Fruit fly (Drosophila melanogaster) whole organism, embryonic: ENCODE results near the gene Cht6.
A peak's percentile ranks its signal among the peaks of the same experiment; 100 is the strongest.

Experiments
- Antp ChIP-seq: fragments of 200-800 bp; sonication (Bioruptor generic); optimal IDR thresholded peaks from 3 replicates; lab custom pipeline; 2016; ENCODE audit warnings: missing biosample characterization, missing genetic modification characterization
- Bteb2 ChIP-seq: fragments of 200-800 bp; sonication (Bioruptor generic); optimal IDR thresholded peaks from 2 replicates; lab custom pipeline; 2016; ENCODE audit warnings: missing biosample characterization, missing genetic modification characterization
- CG10431 ChIP-seq: fragments of 200-800 bp; sonication (Bioruptor generic); optimal IDR thresholded peaks from 3 replicates; lab custom pipeline; 2018; ENCODE audit warnings: missing biosample characterization, mild to moderate bottlenecking, missing genetic modification characterization
- CG11560 ChIP-seq: fragments of 200-800 bp; sonication (Bioruptor generic); IDR thresholded peaks from 3 replicates; pipeline ENCODE4 v1.3.6; 2022; ENCODE audit warnings: missing biosample characterization, missing genetic modification characterization
- CG15269 ChIP-seq: fragments of 200-800 bp; sonication (Bioruptor generic); optimal IDR thresholded peaks from 2 replicates; lab custom pipeline; 2018; ENCODE audit warnings: missing biosample characterization, mild to moderate bottlenecking, missing genetic modification characterization, moderate library complexity
- CG16863 ChIP-seq: fragments of 200-800 bp; sonication (Bioruptor generic); optimal IDR thresholded peaks from 3 replicates; lab custom pipeline; 2016; ENCODE audit warnings: missing biosample characterization, missing genetic modification characterization
- CG17186 ChIP-seq: fragments of 200-800 bp; sonication (Bioruptor generic); optimal IDR thresholded peaks from 3 replicates; lab custom pipeline; 2017; ENCODE audit warnings: missing biosample characterization, missing genetic modification reagents, missing genetic modification characterization
- CG17328 ChIP-seq: fragments of 200-800 bp; sonication (Bioruptor generic); IDR thresholded peaks from 2 replicates; pipeline ENCODE4 v1.3.6; 2022; ENCODE audit warnings: missing biosample characterization, missing genetic modification characterization
- CG30020 ChIP-seq: fragments of 200-800 bp; optimal IDR thresholded peaks from 2 replicates; lab custom pipeline; 2019; ENCODE audit warnings: missing biosample characterization, mild to moderate bottlenecking, missing genetic modification characterization, moderate library complexity
- CG3065 ChIP-seq: fragments of 200-800 bp; sonication (Bioruptor generic); optimal IDR thresholded peaks from 2 replicates; lab custom pipeline; 2016; ENCODE audit warnings: missing biosample characterization, missing genetic modification characterization
- CG31441 ChIP-seq: fragments of 200-800 bp; sonication (Bioruptor generic); IDR thresholded peaks from 2 replicates; pipeline ENCODE4 v1.3.6; 2022; ENCODE audit warnings: missing biosample characterization, missing genetic modification characterization
- CG3995 ChIP-seq: fragments of 200-800 bp; sonication (Bioruptor generic); optimal IDR thresholded peaks from 3 replicates; lab custom pipeline; 2016; ENCODE audit warnings: missing biosample characterization, missing genetic modification characterization
- CG43689 ChIP-seq: fragments of 200-800 bp; sonication (Bioruptor generic); IDR thresholded peaks from 2 replicates; pipeline ENCODE4 v1.3.6; 2022; ENCODE audit warnings: missing biosample characterization, missing genetic modification characterization
- CG6654 ChIP-seq: fragments of 200-800 bp; sonication (Bioruptor generic); optimal IDR thresholded peaks from 2 replicates; lab custom pipeline; 2017; ENCODE audit warnings: missing biosample characterization, mild to moderate bottlenecking, missing genetic modification characterization
- CG6813 ChIP-seq: fragments of 200-800 bp; sonication (Bioruptor generic); optimal IDR thresholded peaks from 2 replicates; lab custom pipeline; 2017; ENCODE audit warnings: missing biosample characterization, missing genetic modification characterization, mild to moderate bottlenecking, moderate library complexity, missing genetic modification reagents
- CG6854 ChIP-seq: fragments of 200-800 bp; sonication (Bioruptor generic); optimal IDR thresholded peaks from 3 replicates; lab custom pipeline; 2017; ENCODE audit warnings: missing biosample characterization, mild to moderate bottlenecking, missing genetic modification characterization
- CG9609 ChIP-seq: fragments of 200-800 bp; sonication (Bioruptor generic); optimal IDR thresholded peaks from 3 replicates; lab custom pipeline; 2016; ENCODE audit warnings: missing biosample characterization, missing genetic modification characterization
- D19A ChIP-seq: fragments of 200-800 bp; optimal IDR thresholded peaks from 3 replicates; lab custom pipeline; 2019; ENCODE audit warnings: missing biosample characterization, mild to moderate bottlenecking, missing genetic modification characterization, moderate library complexity
- E2f2 ChIP-seq: fragments of 200-800 bp; sonication (Bioruptor generic); IDR thresholded peaks from 2 replicates; pipeline ENCODE4 v1.3.6; 2022; ENCODE audit warnings: missing biosample characterization, missing genetic modification characterization
- H2.0 ChIP-seq: fragments of 200-800 bp; sonication (Bioruptor generic); IDR thresholded peaks from 2 replicates; pipeline ENCODE4 v1.3.6; 2022; ENCODE audit warnings: missing biosample characterization, missing genetic modification characterization
- HLH54F ChIP-seq: fragments of 200-800 bp; sonication (Bioruptor generic); optimal IDR thresholded peaks from 3 replicates; lab custom pipeline; 2016; ENCODE audit warnings: missing biosample characterization, missing genetic modification characterization
- Hr39 ChIP-seq: fragments of >200 bp; optimal IDR thresholded peaks from 2 replicates; lab custom pipeline; 2017
- Mes4 ChIP-seq: fragments of 200-800 bp; sonication (Bioruptor generic); optimal IDR thresholded peaks from 2 replicates; lab custom pipeline; 2016; ENCODE audit warnings: missing biosample characterization, missing genetic modification characterization
- Sin3A ChIP-seq: fragments of >200 bp; optimal IDR thresholded peaks from 2 replicates; lab custom pipeline; 2018
- Spps ChIP-seq: fragments of 200-800 bp; sonication (Bioruptor generic); optimal IDR thresholded peaks from 2 replicates; lab custom pipeline; 2018; ENCODE audit warnings: missing biosample characterization, mild to moderate bottlenecking, missing genetic modification characterization
- ab ChIP-seq: fragments of 200-800 bp; sonication (Bioruptor generic); optimal IDR thresholded peaks from 2 replicates; lab custom pipeline; 2016; ENCODE audit warnings: missing biosample characterization, missing genetic modification characterization
- az2 ChIP-seq: fragments of 200-800 bp; sonication (Bioruptor generic); optimal IDR thresholded peaks from 3 replicates; lab custom pipeline; 2016; ENCODE audit warnings: missing biosample characterization, missing genetic modification characterization
- bab2 ChIP-seq: fragments of 200-800 bp; sonication (Bioruptor generic); optimal IDR thresholded peaks from 2 replicates; lab custom pipeline; 2016; ENCODE audit warnings: missing biosample characterization, missing genetic modification characterization
- chinmo ChIP-seq: fragments of 200-800 bp; sonication (Bioruptor generic); IDR thresholded peaks from 4 replicates; pipeline ENCODE4 v1.3.6; 2022; ENCODE audit warnings: missing biosample characterization, missing genetic modification characterization; ENCODE audit not compliant: partially characterized antibody
- chm ChIP-seq: fragments of 200-800 bp; sonication (Bioruptor generic); IDR thresholded peaks from 2 replicates; pipeline ENCODE4 v1.3.6; 2022; ENCODE audit warnings: missing biosample characterization, missing genetic modification characterization
- croc ChIP-seq: fragments of 200-800 bp; sonication (Bioruptor generic); conservative IDR thresholded peaks from 3 replicates; pipeline ENCODE4 v1.3.6; 2022; ENCODE audit warnings: missing biosample characterization, missing genetic modification characterization
- dmrt11E ChIP-seq: fragments of 200-800 bp; sonication (Bioruptor generic); optimal IDR thresholded peaks from 3 replicates; lab custom pipeline; 2018; ENCODE audit warnings: missing biosample characterization, mild to moderate bottlenecking, missing genetic modification characterization, moderate library complexity
- dpn ChIP-seq, 2 experiments: fragments of 200-800 bp; sonication (Bioruptor generic); optimal IDR thresholded peaks; 3 replicates each; lab custom pipeline; 2016; ENCODE audit warnings: missing biosample characterization in 2 of 2, missing genetic modification characterization in 2 of 2
- eve ChIP-seq, 2 experiments: fragments of >200 bp; optimal IDR thresholded peaks; 2 replicates each; lab custom pipeline; 2017; ENCODE audit warnings: missing biosample characterization in 2 of 2, missing genetic modification characterization in 2 of 2
- gsb-n ChIP-seq: fragments of 200-800 bp; sonication (Bioruptor generic); optimal IDR thresholded peaks from 3 replicates; lab custom pipeline; 2018; ENCODE audit warnings: missing biosample characterization, mild to moderate bottlenecking, missing genetic modification characterization
- gt ChIP-seq: fragments of 200-800 bp; sonication (Bioruptor generic); IDR thresholded peaks from 2 replicates; pipeline ENCODE4 v1.3.6; 2022; ENCODE audit warnings: missing biosample characterization, missing genetic modification characterization
- hkb ChIP-seq, 2 experiments: fragments of 200-800 bp in 1 of 2; fragments of >200 bp in 1 of 2; sonication (Bioruptor generic) in 1 of 2; IDR thresholded peaks in 1 of 2; optimal IDR thresholded peaks in 1 of 2; 2 replicates each; pipeline versions ENCODE4 v1.3.6 to Lab custom; 2017 to 2022; ENCODE audit warnings: missing biosample characterization in 1 of 2, missing genetic modification characterization in 1 of 2
- kay ChIP-seq: fragments of 200-800 bp; sonication (Bioruptor generic); optimal IDR thresholded peaks from 2 replicates; lab custom pipeline; 2016; ENCODE audit warnings: missing biosample characterization, missing genetic modification characterization
- luna ChIP-seq: fragments of 200-800 bp; sonication (Bioruptor generic); optimal IDR thresholded peaks from 2 replicates; lab custom pipeline; 2016; ENCODE audit warnings: missing biosample characterization, missing genetic modification characterization
- maf-S ChIP-seq: fragments of 200-800 bp; sonication (Bioruptor generic); optimal IDR thresholded peaks from 2 replicates; lab custom pipeline; 2016; ENCODE audit warnings: missing biosample characterization, missing genetic modification characterization
- odd ChIP-seq: fragments of 200-800 bp; sonication (Bioruptor generic); optimal IDR thresholded peaks from 2 replicates; lab custom pipeline; 2017; ENCODE audit warnings: missing biosample characterization, mild to moderate bottlenecking, missing genetic modification characterization
- peb ChIP-seq: fragments of 200-800 bp; sonication (Bioruptor generic); IDR thresholded peaks from 2 replicates; pipeline ENCODE4 v1.3.6; 2022; ENCODE audit warnings: missing biosample characterization, missing genetic modification characterization
- pho ChIP-seq: fragments of 200-800 bp; sonication (Bioruptor generic); optimal IDR thresholded peaks from 2 replicates; lab custom pipeline; 2016; ENCODE audit warnings: missing biosample characterization, missing genetic modification characterization
- pnt ChIP-seq: fragments of 200-800 bp; sonication (Bioruptor generic); optimal IDR thresholded peaks from 3 replicates; lab custom pipeline; 2016; ENCODE audit warnings: missing biosample characterization, missing genetic modification characterization
- prd ChIP-seq, 3 experiments: fragments of >200 bp in 2 of 3; fragments of 200-800 bp in 1 of 3; sonication (Bioruptor generic) in 1 of 3; optimal IDR thresholded peaks in 2 of 3; IDR thresholded peaks in 1 of 3; 2 replicates in 2 of 3; 3 replicates in 1 of 3; pipeline versions ENCODE4 v1.3.6 to Lab custom; 2017 to 2022; ENCODE audit warnings: missing biosample characterization in 1 of 3, missing genetic modification characterization in 1 of 3
- pros ChIP-seq: fragments of 200-800 bp; sonication (Bioruptor generic); optimal IDR thresholded peaks from 3 replicates; lab custom pipeline; 2019; ENCODE audit warnings: missing biosample characterization, mild to moderate bottlenecking, missing genetic modification characterization, moderate library complexity
- seq ChIP-seq: fragments of 200-800 bp; sonication (Bioruptor generic); IDR thresholded peaks from 2 replicates; pipeline ENCODE4 v1.3.6; 2022; ENCODE audit warnings: missing biosample characterization, missing genetic modification characterization
- shn ChIP-seq: fragments of 200-800 bp; sonication (Bioruptor generic); optimal IDR thresholded peaks from 3 replicates; lab custom pipeline; 2016; ENCODE audit warnings: missing biosample characterization, missing genetic modification characterization
- sima ChIP-seq: fragments of 200-800 bp; sonication (Bioruptor generic); optimal IDR thresholded peaks from 2 replicates; lab custom pipeline; 2016; ENCODE audit warnings: missing biosample characterization, missing genetic modification characterization
- slou ChIP-seq: fragments of 200-800 bp; sonication (Bioruptor generic); optimal IDR thresholded peaks from 3 replicates; lab custom pipeline; 2016; ENCODE audit warnings: missing biosample characterization, missing genetic modification characterization

Cht6 gene

dm6 chrX:10088023-10088913, 71.6 kb downstream of the Cht6 start (continued):
- TF ChIP-seq Hr39 = no peak
- TF ChIP-seq CG6654 (GFP tag; lab: Kevin White, UChicago) = no peak
- TF ChIP-seq CG43689 (GFP tag; lab: Robert Waterston, UW) = peak; percentile 48; the same call in 1 of the 2 replicates
- peak; percentile 49 for TF ChIP-seq E2f2 (GFP tag; lab: Robert Waterston, UW)
- TF ChIP-seq CG16863 (GFP tag; lab: Kevin White, UChicago) = no peak
- peak; percentile 71 for TF ChIP-seq H2.0 (GFP tag; lab: Robert Waterston, UW)
- TF ChIP-seq seq (GFP tag; lab: Robert Waterston, UW) = peak; percentile 66
- TF ChIP-seq CG6854 (GFP tag; lab: Kevin White, UChicago) = no peak
- TF ChIP-seq CG9609 = peak; percentile 42
- TF ChIP-seq az2 = peak; percentile 55
- TF ChIP-seq HLH54F (GFP tag; lab: Kevin White, UChicago) = peak; percentile 3
- peak; percentile 83 for TF ChIP-seq dmrt11E (tag; lab: Kevin White, UChicago)
- no peak for TF ChIP-seq sima
- peak; percentile 29; the same call in 1 of the 2 replicates for TF ChIP-seq peb (GFP tag; lab: Robert Waterston, UW)
- TF ChIP-seq bab2 (GFP tag; lab: Kevin White, UChicago) = peak; percentile 11
- peak; percentile 19 for TF ChIP-seq Antp (GFP tag; lab: Kevin White, UChicago)
- TF ChIP-seq CG15269 = peak; percentile 48
- TF ChIP-seq prd (optimal IDR thresholded peaks at IDR 0.05; lab: Kevin White, UChicago) = no peak
- TF ChIP-seq prd (GFP tag; IDR thresholded peaks at IDR 0.05; lab: Robert Waterston, UW) = peak; percentile 89
- peak; percentile 55 for TF ChIP-seq CG10431 (GFP tag; lab: Kevin White, UChicago)
- no peak for TF ChIP-seq CG30020 (tag; lab: Kevin White, UChicago)
- no peak for TF ChIP-seq pho
- TF ChIP-seq CG11560 = no peak
- TF ChIP-seq Spps (tag; lab: Kevin White, UChicago) = peak; percentile 43
- no peak for TF ChIP-seq ab
- peak; percentile 57 for TF ChIP-seq CG6813 (GFP tag; lab: Kevin White, UChicago)
- TF ChIP-seq odd = peak; percentile 53
- no peak for TF ChIP-seq Sin3A (lab: Kevin White, UChicago)
- TF ChIP-seq pros = peak; percentile 85
- peak; percentile 14 for TF ChIP-seq maf-S (GFP tag; lab: Kevin White, UChicago)
- TF ChIP-seq shn (GFP tag; lab: Kevin White, UChicago) = peak; percentile 11
- no peak for TF ChIP-seq CG17186 (GFP tag; lab: Kevin White, UChicago)
- peak; percentile 67 for TF ChIP-seq CG31441 (GFP tag; lab: Robert Waterston, UW)
- no peak for TF ChIP-seq gt (GFP tag; lab: Robert Waterston, UW)
- TF ChIP-seq chinmo (GFP tag; lab: Robert Waterston, UW) = no peak
- TF ChIP-seq pnt (GFP tag; lab: Kevin White, UChicago) = peak; percentile 36
- TF ChIP-seq dpn (GFP tag; optimal IDR thresholded peaks at IDR 0.05; lab: Kevin White, UChicago) = peak; percentile 35 to 62
- peak; percentile 63 for TF ChIP-seq gsb-n (tag; lab: Kevin White, UChicago)
- no peak for TF ChIP-seq Mes4 (GFP tag; lab: Kevin White, UChicago)
- no peak for TF ChIP-seq slou
- TF ChIP-seq chm (GFP tag; lab: Robert Waterston, UW) = peak; percentile 77
- TF ChIP-seq hkb (optimal IDR thresholded peaks at IDR 0.05; lab: Kevin White, UChicago) = no peak
- peak; percentile 79 for TF ChIP-seq hkb (GFP tag; IDR thresholded peaks at IDR 0.05; lab: Robert Waterston, UW)
- peak; percentile 34 for TF ChIP-seq D19A (tag; lab: Kevin White, UChicago)
- TF ChIP-seq CG3065 (GFP tag; lab: Kevin White, UChicago) = peak; percentile 11
- peak; percentile 85 for TF ChIP-seq CG17328 (GFP tag; lab: Robert Waterston, UW)
- peak in 1 of 2 experiments; percentile 9 for TF ChIP-seq eve (GFP tag; optimal IDR thresholded peaks at IDR 0.05; lab: Kevin White, UChicago)
- peak; percentile 28 for TF ChIP-seq Bteb2 (GFP tag; lab: Kevin White, UChicago)
- TF ChIP-seq luna (GFP tag; lab: Kevin White, UChicago) = no peak
- no peak for TF ChIP-seq CG3995 (GFP tag; lab: Kevin White, UChicago)
- TF ChIP-seq croc = peak; percentile 57; the same call in 2 of the 3 replicates
- TF ChIP-seq kay (GFP tag; lab: Kevin White, UChicago) = no peak
